Worm (Caenorhabditis elegans) whole organism, L1 larva: Measurements from ENCODE around the gene srr-4.

ENCODE experiments used
- elt-2 ChIP-seq: sonication (generic microtip); optimal IDR thresholded peaks from 2 replicates; lab custom pipeline; 2016; ENCODE audit warnings: missing genetic modification characterization, mild to moderate bottlenecking, inconsistent platforms, missing compliant biosample characterization, missing genetic modification reagents
- fkh-10 ChIP-seq: sonication (generic microtip); optimal IDR thresholded peaks from 2 replicates; lab custom pipeline; 2017; ENCODE audit warnings: missing biosample characterization, missing genetic modification reagents, missing genetic modification characterization
- lin-13 ChIP-seq: fragments of 150-350 bp; optimal IDR thresholded peaks from 2 replicates; lab custom pipeline; 2014; ENCODE audit warnings: missing biosample characterization, missing genetic modification reagents, missing genetic modification characterization
- lin-39 ChIP-seq: fragments of 150-350 bp; optimal IDR thresholded peaks from 2 replicates; lab custom pipeline; 2014; ENCODE audit warnings: missing biosample characterization, missing genetic modification reagents, missing genetic modification characterization
- mab-9 ChIP-seq: fragments of 200-800 bp; sonication (Bioruptor generic); IDR thresholded peaks from 2 replicates; pipeline ENCODE4 v1.3.6; 2022; ENCODE audit warnings: missing genetic modification reagents, missing genetic modification characterization, missing compliant biosample characterization
- mep-1 ChIP-seq: fragments of 150-350 bp; optimal IDR thresholded peaks from 2 replicates; lab custom pipeline; 2014; ENCODE audit warnings: missing biosample characterization, missing genetic modification characterization
- nhr-20 ChIP-seq: sonication (generic microtip); optimal IDR thresholded peaks from 2 replicates; lab custom pipeline; 2016; ENCODE audit warnings: mild to moderate bottlenecking, missing genetic modification characterization, missing compliant biosample characterization
- nhr-28 ChIP-seq: fragments of 150-350 bp; optimal IDR thresholded peaks from 2 replicates; lab custom pipeline; 2014; ENCODE audit warnings: missing biosample characterization, missing genetic modification characterization
- sptf-1 ChIP-seq: fragments of 150-350 bp; optimal IDR thresholded peaks from 2 replicates; lab custom pipeline; 2014; ENCODE audit warnings: missing biosample characterization, missing genetic modification characterization
- unc-130 ChIP-seq: fragments of 150-350 bp; optimal IDR thresholded peaks from 2 replicates; lab custom pipeline; 2017; ENCODE audit warnings: missing biosample characterization, missing genetic modification characterization, inconsistent platforms

ce11 chrV:4972943-4973342, 46.1 kb upstream of the srr-4 start, which contains the start of gene srsx-9:
- no peak for TF ChIP-seq fkh-10 (GFP tag; lab: Kevin White, UChicago)
- no peak for TF ChIP-seq nhr-28 (tag; lab: Kevin White, UChicago)
- no peak for TF ChIP-seq lin-13 (GFP tag; lab: Kevin White, UChicago)
- TF ChIP-seq lin-39 (tag; lab: Kevin White, UChicago): no peak
- no peak for TF ChIP-seq elt-2 (tag; lab: Kevin White, UChicago)
- no peak for TF ChIP-seq sptf-1 (tag; lab: Kevin White, UChicago)
- no peak for TF ChIP-seq mab-9 (GFP tag; lab: Robert Waterston, UW)
- no peak for TF ChIP-seq mep-1
- no peak for TF ChIP-seq nhr-20 (tag; lab: Kevin White, UChicago)
- no peak for TF ChIP-seq unc-130
